Worm (Caenorhabditis elegans): ENCODE results near the gene nlp-55.

ce11 chrII:8311484-8311883, 16.3 kb upstream of the nlp-55 start:
- TF ChIP-seq nhr-28 (tag; optimal IDR thresholded peaks at IDR 0.05) (no peak), snpc-4 (tag; optimal IDR thresholded peaks at IDR 0.05) (no peak), lin-13 (tag; optimal IDR thresholded peaks at IDR 0.05) (no peak), elt-3 (tag; optimal IDR thresholded peaks at IDR 0.05) (no peak), nhr-12 (tag; optimal IDR thresholded peaks at IDR 0.05) (no peak), pha-4 (tag; optimal IDR thresholded peaks at IDR 0.05) (no peak), mab-5 (tag; optimal IDR thresholded peaks at IDR 0.05) (no peak), ceh-39 (tag; optimal IDR thresholded peaks at IDR 0.05) (no peak), zip-8 (tag; optimal IDR thresholded peaks at IDR 0.05) (no peak), sptf-1 (tag; optimal IDR thresholded peaks at IDR 0.05) (no peak)

Measured in whole organism, mixed stage, embryonic.